Worm (Caenorhabditis elegans) whole organism, late embryonic: ENCODE results near the gene F28E10.4.

Source experiments
- ama-1 ChIP-seq: fragments of 150-350 bp; optimal IDR thresholded peaks from 2 replicates; lab custom pipeline; 2014
- ceh-30 ChIP-seq: fragments of 150-350 bp; optimal IDR thresholded peaks from 2 replicates; lab custom pipeline; 2014; ENCODE audit warnings: missing biosample characterization, missing genetic modification characterization
- hlh-13 ChIP-seq: fragments of 200-800 bp; sonication (Bioruptor generic); optimal IDR thresholded peaks from 2 replicates; lab custom pipeline; 2018; ENCODE audit warnings: mild to moderate bottlenecking, missing genetic modification characterization, missing compliant biosample characterization
- hlh-30 ChIP-seq: sonication (generic microtip); optimal IDR thresholded peaks from 2 replicates; lab custom pipeline; 2017; ENCODE audit warnings: antibody characterized with exemption, missing genetic modification characterization, missing compliant biosample characterization; ENCODE audit not compliant: insufficient read depth
- pag-3 ChIP-seq: sonication (generic microtip); optimal IDR thresholded peaks from 2 replicates; lab custom pipeline; 2016; ENCODE audit warnings: missing compliant biosample characterization, missing genetic modification characterization, borderline replicate concordance
- unc-42 ChIP-seq: sonication (generic microtip); optimal IDR thresholded peaks from 2 replicates; lab custom pipeline; 2016; ENCODE audit warnings: missing genotype, missing genetic modification characterization, missing compliant biosample characterization

DNA sequence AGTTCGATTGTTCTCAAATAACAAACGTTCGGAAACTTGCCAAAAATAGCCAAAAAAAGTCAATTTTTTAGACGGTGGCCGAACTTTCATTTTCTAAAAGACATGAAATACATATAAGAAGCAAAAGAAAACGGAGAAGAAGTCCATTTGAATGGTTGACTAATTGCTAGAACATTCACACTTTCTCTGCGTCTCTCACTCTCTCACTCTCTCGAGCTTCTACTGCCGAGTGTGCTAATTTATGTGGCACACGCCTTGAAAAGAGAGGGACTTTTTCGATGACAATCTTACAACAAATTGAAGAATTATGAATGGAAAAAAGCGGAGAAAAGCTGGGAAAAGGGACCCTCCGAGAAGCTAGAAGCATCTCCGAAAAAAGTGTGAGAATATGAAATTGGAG is 6.8 kb upstream of the F28E10.4 start:
- TF ChIP-seq hlh-30 (tag; lab: Kevin White, UChicago) = no peak
- no peak for TF ChIP-seq unc-42 (tag; lab: Kevin White, UChicago)
- no peak for TF ChIP-seq pag-3 (tag; lab: Kevin White, UChicago)
- no peak for TF ChIP-seq ama-1 (lab: Kevin White, UChicago)
- no peak for TF ChIP-seq ceh-30 (tag; lab: Kevin White, UChicago)
- TF ChIP-seq hlh-13 (GFP tag; lab: Kevin White, UChicago) = no peak
